Fruit fly (Drosophila melanogaster): ENCODE measurements around the gene crp.

- TF ChIP-seq dsf (GFP tag; optimal IDR thresholded peaks at IDR 0.05; ENCODE audit: borderline replicate concordance) (peak; percentile 10), usp (GFP tag; optimal IDR thresholded peaks at IDR 0.05) (no peak), Sp1 (GFP tag; optimal IDR thresholded peaks at IDR 0.05) (peak; percentile 86), h (GFP tag; optimal IDR thresholded peaks at IDR 0.05) (peak; percentile 57), Vsx2 (GFP tag; optimal IDR thresholded peaks at IDR 0.05; ENCODE audit: partially characterized antibody) (peak; percentile 72), brk (GFP tag; optimal IDR thresholded peaks at IDR 0.05) (peak; percentile 86), Dif (GFP tag; optimal IDR thresholded peaks at IDR 0.05; ENCODE audit: partially characterized antibody) (no peak), Hr78 (GFP tag; optimal IDR thresholded peaks at IDR 0.05) (no peak), fru (GFP tag; optimal IDR thresholded peaks at IDR 0.05) (peak; percentile 46), pan (optimal IDR thresholded peaks at IDR 0.05) (no peak), HLH106 (tag; optimal IDR thresholded peaks at IDR 0.05) (peak; percentile 81), CG9705 (GFP tag; optimal IDR thresholded peaks at IDR 0.05) (peak; percentile 19)
These were observed 30.1 kb downstream of the crp start, which contains the start of the genes PRL-1 and EndoGI for dm6 chr2L:16257227-16258071.

All from whole organism, wandering third instar larva.